Worm (Caenorhabditis elegans) whole organism, early embryonic: Measurements from ENCODE around the gene C04G2.5.

Experiments
- ama-1 ChIP-seq: fragments of 150-350 bp; optimal IDR thresholded peaks from 2 replicates; lab custom pipeline; 2014
- hmg-4 ChIP-seq: fragments of 200-800 bp; sonication (Bioruptor generic); optimal IDR thresholded peaks from 2 replicates; lab custom pipeline; 2018; ENCODE audit warnings: mild to moderate bottlenecking, missing genetic modification characterization, missing compliant biosample characterization

DNA sequence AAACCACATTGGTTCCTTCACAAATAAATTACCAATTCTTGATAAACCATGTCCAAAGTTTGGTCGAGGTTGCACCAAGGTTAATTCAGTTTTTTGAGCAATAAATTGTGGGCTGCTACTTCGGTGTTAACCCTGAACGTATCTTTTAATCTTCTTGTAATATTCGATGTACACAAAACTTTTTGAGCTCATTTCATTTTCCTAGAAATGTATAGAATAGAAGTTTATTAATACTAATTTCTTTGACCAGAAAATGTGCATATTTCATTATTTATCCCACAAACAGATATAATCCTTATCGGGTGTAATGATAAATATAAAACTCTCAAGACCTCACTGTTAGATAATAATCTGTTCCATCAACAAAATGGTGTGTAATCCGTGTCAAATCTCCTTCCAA lies 31.1 kb downstream of the C04G2.5 start:
- TF ChIP-seq ama-1 (no peak), hmg-4 (GFP tag; lab: Kevin White, UChicago) (no peak)
